Worm (Caenorhabditis elegans) whole organism, midembryonic: ENCODE results near the gene ZK1248.11.

Experiments
- cog-1 ChIP-seq: sonication (generic microtip); optimal IDR thresholded peaks from 2 replicates; lab custom pipeline; 2016; ENCODE audit warnings: missing genetic modification characterization, missing compliant biosample characterization
- klf-2 ChIP-seq: fragments of 200-800 bp; sonication (Bioruptor generic); conservative IDR thresholded peaks from 2 replicates; pipeline ENCODE4 v1.3.6; 2022; ENCODE audit warnings: missing genetic modification reagents, missing genetic modification characterization, missing compliant biosample characterization

ce11 chrII:5841866-5842265 lies 13.5 kb upstream of the ZK1248.11 start, which contains the start of gene nep-25:
- TF ChIP-seq klf-2 (GFP tag; lab: Robert Waterston, UW) (no peak), cog-1 (tag; lab: Kevin White, UChicago) (no peak)
